Worm (Caenorhabditis elegans): Measurements from ENCODE around the gene R144.11.
"Not testable (repeated sequence)": the region's sequence is repeated elsewhere in the genome, so short reads cannot be mapped to it uniquely, and the experiment has no call there.

ce11 chrIII:5055709-5056108, 47.1 kb upstream of the R144.11 start, which contains the start of gene C45G9.9:
- not testable (repeated sequence) for TF ChIP-seq nhr-237, ztf-11 (tag; optimal IDR thresholded peaks at IDR 0.05)
